Worm (Caenorhabditis elegans): Measurements from ENCODE around the gene C32D5.4.

C32D5.4 gene

ce11 chrII:6322979-6323378, at the start of gene C32D5.4:
Gene C32D5.4 (minus strand): TSS chrII:6323079.
- no peak for TF ChIP-seq pha-2 (tag; optimal IDR thresholded peaks at IDR 0.05)
- no peak for TF ChIP-seq unc-55 (GFP tag; optimal IDR thresholded peaks at IDR 0.05)
- no peak for TF ChIP-seq ceh-31 (tag; optimal IDR thresholded peaks at IDR 0.05)
- TF ChIP-seq pat-9 (tag; optimal IDR thresholded peaks at IDR 0.05): no peak
- no peak for TF ChIP-seq hlh-6 (tag; optimal IDR thresholded peaks at IDR 0.05)
- no peak for TF ChIP-seq pag-3 (tag; optimal IDR thresholded peaks at IDR 0.05; ENCODE audit: borderline replicate concordance)
- no peak for TF ChIP-seq madf-2 (tag; optimal IDR thresholded peaks at IDR 0.05)
- TF ChIP-seq npax-4 (tag; optimal IDR thresholded peaks at IDR 0.05): no peak
- TF ChIP-seq ets-4 (tag; optimal IDR thresholded peaks at IDR 0.05): no peak
- no peak for TF ChIP-seq dve-1 (tag; optimal IDR thresholded peaks at IDR 0.05)
- TF ChIP-seq K09A11.1 (tag; optimal IDR thresholded peaks at IDR 0.05; ENCODE audit: insufficient read depth): no peak
- no peak for TF ChIP-seq C08G9.2 (tag; optimal IDR thresholded peaks at IDR 0.05)
- no peak for TF ChIP-seq hlh-15 (tag; optimal IDR thresholded peaks at IDR 0.05)

ce11 chrII:6371003-6371402, 48.1 kb upstream of the C32D5.4 start, which contains the start of gene lin-23:
Gene lin-23 (plus strand): TSS chrII:6371303.
- TF ChIP-seq ceh-19 (GFP tag; optimal IDR thresholded peaks at IDR 0.05) (no peak), K09A11.1 (tag; optimal IDR thresholded peaks at IDR 0.05; ENCODE audit: insufficient read depth) (no peak), hlh-8 (tag; optimal IDR thresholded peaks at IDR 0.05) (no peak), ceh-45 (GFP tag; IDR thresholded peaks at IDR 0.05) (no peak), fkh-10 (GFP tag; optimal IDR thresholded peaks at IDR 0.05) (no peak), ahr-1 (tag; optimal IDR thresholded peaks at IDR 0.05) (no peak), ceh-14 (tag; optimal IDR thresholded peaks at IDR 0.05) (no peak), F13H6.1 (tag; optimal IDR thresholded peaks at IDR 0.05) (no peak), ceh-22 (tag; optimal IDR thresholded peaks at IDR 0.05) (no peak), sox-4 (tag; optimal IDR thresholded peaks at IDR 0.05) (no peak), pax-1 (tag; optimal IDR thresholded peaks at IDR 0.05) (no peak), T23F11.4 (GFP tag; optimal IDR thresholded peaks at IDR 0.05) (no peak), ceh-34 (tag; optimal IDR thresholded peaks at IDR 0.05) (no peak), fax-1 (tag; optimal IDR thresholded peaks at IDR 0.05) (no peak), nhr-232 (tag; optimal IDR thresholded peaks at IDR 0.05) (no peak), dve-1 (tag; optimal IDR thresholded peaks at IDR 0.05) (no peak), hlh-15 (tag; optimal IDR thresholded peaks at IDR 0.05) (no peak), npax-4 (tag; optimal IDR thresholded peaks at IDR 0.05) (no peak), mec-3 (tag; optimal IDR thresholded peaks at IDR 0.05; ENCODE audit: borderline replicate concordance) (no peak)

- TF ChIP-seq T23F11.4 (GFP tag; optimal IDR thresholded peaks at IDR 0.05) (no peak), elt-2 (tag; optimal IDR thresholded peaks at IDR 0.05) (no peak), ttx-3 (tag; optimal IDR thresholded peaks at IDR 0.05) (no peak), unc-3 (GFP tag; conservative IDR thresholded peaks at IDR 0.05) (no peak), unc-3 (tag; optimal IDR thresholded peaks at IDR 0.05) (no peak), odd-2 (tag; optimal IDR thresholded peaks at IDR 0.05) (no peak), nhr-232 (tag; optimal IDR thresholded peaks at IDR 0.05) (no peak), ceh-34 (tag; optimal IDR thresholded peaks at IDR 0.05) (no peak), nfya-1 (tag; optimal IDR thresholded peaks at IDR 0.05) (peak; percentile 75), F13H6.1 (tag; optimal IDR thresholded peaks at IDR 0.05) (no peak), lim-6 (tag; optimal IDR thresholded peaks at IDR 0.05) (no peak), ceh-9 (tag; optimal IDR thresholded peaks at IDR 0.05) (no peak), fax-1 (tag; optimal IDR thresholded peaks at IDR 0.05) (no peak), rnt-1 (tag; optimal IDR thresholded peaks at IDR 0.05) (peak; percentile 26), ets-4 (tag; optimal IDR thresholded peaks at IDR 0.05) (peak; percentile 52), dve-1 (tag; optimal IDR thresholded peaks at IDR 0.05) (peak; percentile 63), syd-9 (tag; optimal IDR thresholded peaks at IDR 0.05) (no peak), pros-1 (tag; optimal IDR thresholded peaks at IDR 0.05) (no peak), unc-42 (tag; optimal IDR thresholded peaks at IDR 0.05) (peak; percentile 96), pha-2 (tag; optimal IDR thresholded peaks at IDR 0.05) (no peak), pax-1 (tag; optimal IDR thresholded peaks at IDR 0.05) (peak; percentile 79), ceh-48 (tag; optimal IDR thresholded peaks at IDR 0.05) (peak; percentile 48), hlh-6 (tag; optimal IDR thresholded peaks at IDR 0.05) (no peak), sdc-2 (tag; optimal IDR thresholded peaks at IDR 0.05) (no peak), fkh-6 (tag; optimal IDR thresholded peaks at IDR 0.05) (no peak), fkh-10 (GFP tag; optimal IDR thresholded peaks at IDR 0.05) (no peak), ceh-14 (tag; optimal IDR thresholded peaks at IDR 0.05) (no peak), ceh-18 (tag; optimal IDR thresholded peaks at IDR 0.05) (peak; percentile 64), eyg-1 (tag; optimal IDR thresholded peaks at IDR 0.05) (peak; percentile 0), ceh-31 (tag; optimal IDR thresholded peaks at IDR 0.05) (peak; percentile 78), unc-86 (tag; optimal IDR thresholded peaks at IDR 0.05) (no peak), mec-3 (tag; optimal IDR thresholded peaks at IDR 0.05; ENCODE audit: borderline replicate concordance) (no peak), K02D7.2 (tag; optimal IDR thresholded peaks at IDR 0.05) (no peak), gmeb-2 (tag; optimal IDR thresholded peaks at IDR 0.05) (no peak)
These were observed 47.2 kb upstream of the C32D5.4 start for ce11 chrII:6370110-6370509.
